Worm (Caenorhabditis elegans) whole organism, L4 larva: ENCODE measurements around the gene dnc-2.

Experiments used
- F44E2.7 ChIP-seq: fragments of 200-800 bp; sonication (Bioruptor generic); IDR thresholded peaks from 2 replicates; pipeline ENCODE4 v2.1.2; 2022; ENCODE audit warnings: missing genetic modification characterization, missing compliant biosample characterization
- R02D3.7 ChIP-seq: fragments of 150-350 bp; sonication (generic microtip); optimal IDR thresholded peaks from 3 replicates; lab custom pipeline; 2014; ENCODE audit warnings: missing biosample characterization, missing genetic modification characterization
- Y5F2A.4 ChIP-seq: fragments of 200-800 bp; sonication (Bioruptor generic); optimal IDR thresholded peaks from 2 replicates; lab custom pipeline; 2018; ENCODE audit warnings: mild to moderate bottlenecking, missing genetic modification characterization, missing compliant biosample characterization
- egl-27 ChIP-seq: sonication (generic microtip); optimal IDR thresholded peaks from 3 replicates; lab custom pipeline; 2017; ENCODE audit warnings: missing biosample characterization, missing genetic modification reagents, missing genetic modification characterization
- fos-1 ChIP-seq: fragments of 150-350 bp; optimal IDR thresholded peaks from 2 replicates; lab custom pipeline; 2014; ENCODE audit warnings: missing biosample characterization, missing genetic modification characterization
- nhr-102 ChIP-seq: sonication (generic microtip); optimal IDR thresholded peaks from 2 replicates; lab custom pipeline; 2016; ENCODE audit warnings: mild to moderate bottlenecking, missing genetic modification characterization, moderate library complexity, missing compliant biosample characterization
- nhr-28 ChIP-seq: fragments of 150-350 bp; optimal IDR thresholded peaks from 2 replicates; lab custom pipeline; 2014; ENCODE audit warnings: missing biosample characterization, missing genetic modification characterization
- snpc-4 ChIP-seq: fragments of 150-350 bp; optimal IDR thresholded peaks from 2 replicates; lab custom pipeline; 2014; ENCODE audit warnings: missing biosample characterization, missing genetic modification characterization

ce11 chrIII:5898631-5899030 lies 26.9 kb downstream of the dnc-2 start:
- no peak for TF ChIP-seq snpc-4 (tag; lab: Kevin White, UChicago)
- no peak for TF ChIP-seq F44E2.7 (GFP tag; lab: Robert Waterston, UW)
- no peak for TF ChIP-seq egl-27 (tag; lab: Kevin White, UChicago)
- no peak for TF ChIP-seq Y5F2A.4 (GFP tag; lab: Kevin White, UChicago)
- no peak for TF ChIP-seq R02D3.7 (tag; lab: Kevin White, UChicago)
- no peak for TF ChIP-seq nhr-102 (tag; lab: Kevin White, UChicago)
- no peak for TF ChIP-seq fos-1 (tag; lab: Kevin White, UChicago)
- TF ChIP-seq nhr-28 (tag; lab: Kevin White, UChicago): no peak
